Worm (Caenorhabditis elegans): Measurements from ENCODE around the gene Y44F5A.1.
A peak's percentile ranks its signal among the peaks of the same experiment; 100 is the strongest.

Gene Y44F5A.1

ce11 chrIII:4280215-4281173, 33.0 kb upstream of the Y44F5A.1 start, which contains the start of gene sup-26 (continued):
- TF ChIP-seq ceh-31 (tag; optimal IDR thresholded peaks at IDR 0.05): peak; percentile 41
- peak; percentile 6 for TF ChIP-seq syd-9 (tag; optimal IDR thresholded peaks at IDR 0.05)
- no peak for TF ChIP-seq gmeb-2 (tag; optimal IDR thresholded peaks at IDR 0.05)
- TF ChIP-seq C38D4.7 (GFP tag; optimal IDR thresholded peaks at IDR 0.05): no peak
- TF ChIP-seq dve-1 (tag; optimal IDR thresholded peaks at IDR 0.05): no peak
- TF ChIP-seq ama-1 (optimal IDR thresholded peaks at IDR 0.05): no peak
- TF ChIP-seq hlh-6 (tag; optimal IDR thresholded peaks at IDR 0.05): peak; percentile 40
- no peak for TF ChIP-seq ceh-48 (tag; optimal IDR thresholded peaks at IDR 0.05)
- TF ChIP-seq dmd-4 (tag; optimal IDR thresholded peaks at IDR 0.05; ENCODE audit: borderline replicate concordance): no peak
- peak; percentile 7 for TF ChIP-seq pqm-1 (tag; optimal IDR thresholded peaks at IDR 0.05)
- no peak for TF ChIP-seq pha-2 (tag; optimal IDR thresholded peaks at IDR 0.05)
- no peak for TF ChIP-seq sox-2 (GFP tag; IDR thresholded peaks at IDR 0.05)
- TF ChIP-seq ceh-14 (tag; optimal IDR thresholded peaks at IDR 0.05): no peak
- TF ChIP-seq rnt-1 (tag; optimal IDR thresholded peaks at IDR 0.05): no peak

DNA sequence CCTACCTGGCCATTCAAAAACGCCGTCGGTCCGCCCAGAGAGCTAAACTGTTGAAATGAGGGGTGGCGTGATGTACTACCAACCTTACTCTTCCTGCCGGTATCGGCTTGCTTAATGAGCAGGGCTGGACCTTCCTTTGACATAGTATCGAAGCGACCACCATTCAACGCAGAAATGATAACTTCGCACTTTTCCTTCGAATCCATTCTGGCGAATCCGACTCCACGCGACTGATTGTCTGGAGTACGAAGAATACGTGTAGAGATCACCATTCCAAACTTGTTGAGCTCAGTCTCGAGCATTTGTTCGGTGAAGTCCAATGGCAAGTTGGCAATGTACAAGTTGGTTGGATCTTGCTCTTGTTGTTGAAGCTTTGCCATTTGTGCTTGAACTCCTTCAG, 30.7 kb upstream of the Y44F5A.1 start:
- no peak for TF ChIP-seq mec-3 (tag; optimal IDR thresholded peaks at IDR 0.05; ENCODE audit: borderline replicate concordance)
- no peak for TF ChIP-seq eyg-1 (tag; optimal IDR thresholded peaks at IDR 0.05)
- no peak for TF ChIP-seq dmd-4 (tag; optimal IDR thresholded peaks at IDR 0.05; ENCODE audit: borderline replicate concordance)
- no peak for TF ChIP-seq unc-42 (tag; optimal IDR thresholded peaks at IDR 0.05)
- no peak for TF ChIP-seq ztf-16 (tag; optimal IDR thresholded peaks at IDR 0.05)
- no peak for TF ChIP-seq npax-4 (tag; optimal IDR thresholded peaks at IDR 0.05)

- TF ChIP-seq ceh-22 (tag; optimal IDR thresholded peaks at IDR 0.05): no peak
- TF ChIP-seq hlh-8 (tag; optimal IDR thresholded peaks at IDR 0.05): no peak
- TF ChIP-seq ama-1 (optimal IDR thresholded peaks at IDR 0.05): no peak
- TF ChIP-seq C08G9.2 (tag; optimal IDR thresholded peaks at IDR 0.05): no peak
- no peak for TF ChIP-seq ttx-3 (tag; optimal IDR thresholded peaks at IDR 0.05)
- TF ChIP-seq pha-4 (tag; optimal IDR thresholded peaks at IDR 0.05): no peak
- TF ChIP-seq zip-5 (tag; optimal IDR thresholded peaks at IDR 0.05): no peak
- no peak for TF ChIP-seq C38D4.7 (GFP tag; optimal IDR thresholded peaks at IDR 0.05)
- TF ChIP-seq ceh-19 (GFP tag; optimal IDR thresholded peaks at IDR 0.05): no peak
- TF ChIP-seq lin-11 (tag; optimal IDR thresholded peaks at IDR 0.05): no peak
- no peak for TF ChIP-seq ceh-9 (tag; optimal IDR thresholded peaks at IDR 0.05)
- no peak for TF ChIP-seq ceh-14 (tag; optimal IDR thresholded peaks at IDR 0.05)
Measured at ce11 chrIII:4277762-4278161, 30.3 kb upstream of the Y44F5A.1 start.

DNA sequence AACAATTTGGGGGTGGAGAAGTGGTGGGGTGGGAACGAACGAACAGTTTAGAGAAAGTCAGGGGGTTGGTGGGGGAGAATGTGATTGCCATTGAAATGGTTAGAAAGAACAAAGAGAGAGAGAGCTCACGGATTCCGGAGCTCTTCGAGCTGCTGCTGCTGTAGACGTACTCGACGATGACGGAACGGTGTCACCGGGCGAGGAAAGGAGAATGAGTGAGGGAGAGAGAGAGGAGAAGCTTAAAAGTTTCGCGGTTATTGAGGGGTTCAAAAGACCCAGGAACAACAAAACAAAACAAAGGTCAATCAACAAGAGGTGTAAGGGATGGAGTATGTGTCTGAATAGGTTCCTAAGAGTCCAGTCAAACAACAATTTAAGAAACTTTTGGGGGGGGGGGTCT, 28.8 kb upstream of the Y44F5A.1 start:
- TF ChIP-seq ceh-6 (GFP tag; optimal IDR thresholded peaks at IDR 0.05) (no peak), ama-1 (optimal IDR thresholded peaks at IDR 0.05) (peak; percentile 74), pag-3 (tag; optimal IDR thresholded peaks at IDR 0.05; ENCODE audit: borderline replicate concordance) (no peak)

DNA sequence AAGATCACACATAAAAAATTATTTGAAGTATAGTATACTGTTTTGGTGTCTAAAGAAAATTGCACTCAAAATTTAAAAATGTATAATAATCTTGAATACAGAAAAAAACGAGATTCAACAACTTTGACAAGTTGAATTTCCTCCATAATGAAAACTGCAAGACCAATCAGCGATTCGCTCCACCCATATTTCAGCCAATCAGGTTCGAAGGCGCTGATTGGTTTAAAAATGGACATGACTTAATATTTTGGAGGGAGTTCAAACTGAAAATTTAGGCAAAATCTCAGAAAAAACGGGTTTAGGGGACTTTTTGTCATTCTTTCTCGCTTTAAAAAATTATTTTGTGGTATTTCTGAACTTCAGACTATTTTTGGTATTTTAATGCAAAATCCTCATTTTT, 28.2 kb upstream of the Y44F5A.1 start:
- no peak for TF ChIP-seq hlh-8 (tag; optimal IDR thresholded peaks at IDR 0.05)
- no peak for TF ChIP-seq ceh-34 (tag; optimal IDR thresholded peaks at IDR 0.05)
- TF ChIP-seq nfya-1 (tag; optimal IDR thresholded peaks at IDR 0.05): peak; percentile 93
